Fruit fly (Drosophila melanogaster) whole organism, embryonic: ENCODE data around the gene TwdlM.

ENCODE experiments used
- Awh ChIP-seq: fragments of 200-800 bp; sonication (Bioruptor generic); IDR thresholded peaks from 2 replicates; pipeline ENCODE4, ENCODE4 v1.3.6; 2022; ENCODE audit warnings: missing biosample characterization, missing genetic modification characterization
- CG10366 ChIP-seq: fragments of 200-800 bp; sonication (Bioruptor generic); IDR thresholded peaks from 2 replicates; pipeline ENCODE4 v1.3.6; 2022; ENCODE audit warnings: missing biosample characterization, missing genetic modification characterization
- CG10959 ChIP-seq: fragments of 200-800 bp; sonication (Bioruptor generic); IDR thresholded peaks from 2 replicates; pipeline ENCODE4 v1.3.6; 2022; ENCODE audit warnings: missing biosample characterization, missing genetic modification characterization
- CG14014 ChIP-seq: fragments of 200-800 bp; sonication (Bioruptor generic); IDR thresholded peaks from 2 replicates; pipeline ENCODE4 v1.3.6; 2022; ENCODE audit warnings: missing biosample characterization, missing genetic modification characterization
- CG1603 ChIP-seq: fragments of 200-800 bp; sonication (Bioruptor generic); optimal IDR thresholded peaks from 2 replicates; lab custom pipeline; 2019; ENCODE audit warnings: missing biosample characterization, mild to moderate bottlenecking, missing genetic modification characterization, moderate library complexity
- CG31388 ChIP-seq: fragments of 200-800 bp; sonication (Bioruptor generic); optimal IDR thresholded peaks from 2 replicates; lab custom pipeline; 2016; ENCODE audit warnings: missing biosample characterization, missing genetic modification characterization
- CG9932 ChIP-seq: fragments of 200-800 bp; sonication (Bioruptor generic); IDR thresholded peaks from 2 replicates; pipeline ENCODE4 v1.3.6; 2022; ENCODE audit warnings: missing biosample characterization, missing genetic modification characterization
- CHES-1-like ChIP-seq: fragments of 200-800 bp; sonication (Bioruptor generic); optimal IDR thresholded peaks from 2 replicates; lab custom pipeline; 2016; ENCODE audit warnings: missing biosample characterization, missing genetic modification characterization
- Camta ChIP-seq: fragments of 200-800 bp; sonication (Bioruptor generic); optimal IDR thresholded peaks from 2 replicates; lab custom pipeline; 2016; ENCODE audit warnings: missing biosample characterization, missing genetic modification characterization
- Dbx ChIP-seq: fragments of 200-800 bp; sonication (Bioruptor generic); IDR thresholded peaks from 3 replicates; pipeline ENCODE4 v1.3.6; 2022; ENCODE audit warnings: missing biosample characterization, missing genetic modification characterization
- Ets65A ChIP-seq: fragments of 200-800 bp; sonication (Bioruptor generic); peaks from one replicate; lab custom pipeline; 2016; ENCODE audit warnings: missing biosample characterization, missing genetic modification characterization
- Fer3 ChIP-seq: fragments of 200-800 bp; sonication (Bioruptor generic); optimal IDR thresholded peaks from 2 replicates; lab custom pipeline; 2018; ENCODE audit warnings: missing biosample characterization, mild to moderate bottlenecking, missing genetic modification characterization, moderate library complexity
- NFAT ChIP-seq: fragments of 200-800 bp; sonication (Bioruptor generic); IDR thresholded peaks from 2 replicates; pipeline ENCODE4 v1.3.6; 2022; ENCODE audit warnings: missing biosample characterization, missing genetic modification characterization
- NfI ChIP-seq: fragments of 200-800 bp; sonication (Bioruptor generic); optimal IDR thresholded peaks from 3 replicates; lab custom pipeline; 2018; ENCODE audit warnings: missing biosample characterization, mild to moderate bottlenecking, missing genetic modification characterization, moderate library complexity
- Rx ChIP-seq: fragments of 200-800 bp; sonication (Bioruptor generic); IDR thresholded peaks from 2 replicates; pipeline ENCODE4 v1.3.6; 2022; ENCODE audit warnings: missing biosample characterization, missing genetic modification characterization
- Sin3A ChIP-seq: fragments of >200 bp; optimal IDR thresholded peaks from 2 replicates; lab custom pipeline; 2018
- Sox102F ChIP-seq: fragments of 200-800 bp; sonication (Bioruptor generic); optimal IDR thresholded peaks from 2 replicates; lab custom pipeline; 2018; ENCODE audit warnings: missing biosample characterization, mild to moderate bottlenecking, missing genetic modification characterization, moderate library complexity
- Trl ChIP-seq, 3 experiments: fragments of >200 bp in 2 of 3; fragments of 200-800 bp in 1 of 3; sonication (Bioruptor generic) in 1 of 3; optimal IDR thresholded peaks; 2 replicates in 1 of 3; 3 replicates in 2 of 3; lab custom pipeline; 2016 to 2017; ENCODE audit warnings: missing biosample characterization in 1 of 3, missing genetic modification characterization in 1 of 3
- abd-A ChIP-seq: fragments of 200-800 bp; sonication (Bioruptor generic); optimal IDR thresholded peaks from 3 replicates; lab custom pipeline; 2019; ENCODE audit warnings: missing biosample characterization, mild to moderate bottlenecking, missing genetic modification characterization, moderate library complexity
- bsh ChIP-seq, 2 experiments: fragments of 200-800 bp; sonication (Bioruptor generic); optimal IDR thresholded peaks; 2 replicates each; lab custom pipeline; 2017 to 2018; ENCODE audit warnings: mild to moderate bottlenecking in 2 of 2, missing biosample characterization in 2 of 2, missing genetic modification characterization in 2 of 2, moderate library complexity in 1 of 2
- chinmo ChIP-seq: fragments of 200-800 bp; sonication (Bioruptor generic); IDR thresholded peaks from 4 replicates; pipeline ENCODE4 v1.3.6; 2022; ENCODE audit warnings: missing biosample characterization, missing genetic modification characterization; ENCODE audit not compliant: partially characterized antibody
- gcm ChIP-seq: fragments of 200-800 bp; sonication (Bioruptor generic); optimal IDR thresholded peaks from 2 replicates; lab custom pipeline; 2019; ENCODE audit warnings: missing biosample characterization, mild to moderate bottlenecking, missing genetic modification characterization, moderate library complexity
- grn ChIP-seq: fragments of 200-800 bp; sonication (Bioruptor generic); optimal IDR thresholded peaks from 3 replicates; lab custom pipeline; 2017; ENCODE audit warnings: missing biosample characterization, missing genetic modification characterization
- oc ChIP-seq: fragments of 200-800 bp; sonication (Bioruptor generic); optimal IDR thresholded peaks from 2 replicates; lab custom pipeline; 2018; ENCODE audit warnings: missing biosample characterization, mild to moderate bottlenecking, missing genetic modification characterization, moderate library complexity
- odd ChIP-seq: fragments of 200-800 bp; sonication (Bioruptor generic); optimal IDR thresholded peaks from 2 replicates; lab custom pipeline; 2017; ENCODE audit warnings: missing biosample characterization, mild to moderate bottlenecking, missing genetic modification characterization
- onecut ChIP-seq: fragments of 200-800 bp; sonication (Bioruptor generic); IDR thresholded peaks from 2 replicates; pipeline ENCODE4 v1.3.6; 2022; ENCODE audit warnings: missing biosample characterization, missing genetic modification characterization
- sd ChIP-seq: fragments of 200-800 bp; sonication (Bioruptor generic); optimal IDR thresholded peaks from 3 replicates; lab custom pipeline; 2018; ENCODE audit warnings: missing biosample characterization, mild to moderate bottlenecking, missing genetic modification characterization, moderate library complexity
- slp2 ChIP-seq: fragments of 200-800 bp; sonication (Bioruptor generic); optimal IDR thresholded peaks from 2 replicates; lab custom pipeline; 2016; ENCODE audit warnings: missing biosample characterization, missing genetic modification characterization
- vvl ChIP-seq: fragments of 200-800 bp; sonication (Bioruptor generic); IDR thresholded peaks from 2 replicates; pipeline ENCODE4 v1.3.6; 2022; ENCODE audit warnings: missing biosample characterization, missing genetic modification characterization
- zfh2 ChIP-seq: fragments of 200-800 bp; sonication (Bioruptor generic); optimal IDR thresholded peaks from 2 replicates; lab custom pipeline; 2016; ENCODE audit warnings: missing biosample characterization, missing genetic modification characterization

The TwdlM gene

dm6 chr3R:26626638-26627037, 7.7 kb downstream of the TwdlM start, which contains the start of gene TwdlO:
TSS of gene TwdlO (minus strand) at chr3R:26626738.
- peak; percentile 77 for TF ChIP-seq Ets65A
- TF ChIP-seq Rx (GFP tag; lab: Robert Waterston, UW) = no peak

- TF ChIP-seq CG1603 (tag; lab: Kevin White, UChicago) = no peak
Observed at dm6 chr3R:26628624-26629023, 9.7 kb downstream of the TwdlM start, which contains the start of gene TwdlK. TSS of gene TwdlK (minus strand) at chr3R:26628724.

dm6 chr3R:26629618-26630017, 10.7 kb downstream of the TwdlM start, which contains the start of gene TwdlJ:
TSS of gene TwdlJ (plus strand) at chr3R:26629918.
- no peak for TF ChIP-seq NfI (GFP tag; lab: Kevin White, UChicago)
- TF ChIP-seq zfh2 (GFP tag; lab: Kevin White, UChicago) = no peak
- TF ChIP-seq Sox102F (GFP tag; lab: Kevin White, UChicago) = no peak
- TF ChIP-seq Camta (GFP tag; lab: Kevin White, UChicago) = no peak
- TF ChIP-seq CG9932 (GFP tag; lab: Robert Waterston, UW) = no peak
- TF ChIP-seq CHES-1-like (GFP tag; lab: Kevin White, UChicago) = no peak
- no peak for TF ChIP-seq gcm (GFP tag; lab: Kevin White, UChicago)
- no peak for TF ChIP-seq CG31388 (GFP tag; lab: Kevin White, UChicago)
- TF ChIP-seq, all 482 proteins: peak for 0

dm6 chr3R:26631334-26631919, 12.5 kb downstream of the TwdlM start, which contains the start of gene TwdlN:
TSS of gene TwdlN (plus strand) at chr3R:26631869.
- TF ChIP-seq NFAT (GFP tag; lab: Robert Waterston, UW) (0 out of 2 replicates have a peak, but pooled peaks have one; percentile 15), CG14014 (GFP tag; lab: Robert Waterston, UW) (no peak), Fer3 (tag; lab: Kevin White, UChicago) (no peak), abd-A (tag; lab: Kevin White, UChicago) (peak; percentile 56), grn (GFP tag; lab: Kevin White, UChicago) (peak; percentile 49), slp2 (GFP tag; lab: Kevin White, UChicago) (no peak), sd (tag; lab: Kevin White, UChicago) (peak; percentile 70), Sin3A (no peak), chinmo (GFP tag; lab: Robert Waterston, UW) (peak; percentile 87; the same call in 3 of the 4 replicates), odd (GFP tag; lab: Kevin White, UChicago) (peak; percentile 3), oc (tag; lab: Kevin White, UChicago) (peak; percentile 31)

dm6 chr3R:26633010-26633409, 14.1 kb downstream of the TwdlM start:
- peak; percentile 43 for TF ChIP-seq onecut (GFP tag; lab: Robert Waterston, UW)
- peak; percentile 89 for TF ChIP-seq abd-A (tag; lab: Kevin White, UChicago)
- peak; percentile 82 for TF ChIP-seq sd (tag; lab: Kevin White, UChicago)
- 0 out of 3 replicates have a peak, but pooled peaks have one; percentile 3 for TF ChIP-seq Dbx (GFP tag; lab: Robert Waterston, UW)
- no peak for TF ChIP-seq bsh (GFP tag; optimal IDR thresholded peaks at IDR 0.05; lab: Kevin White, UChicago)
- TF ChIP-seq Trl (optimal IDR thresholded peaks at IDR 0.05; lab: Kevin White, UChicago) = no peak
- TF ChIP-seq Trl (GFP tag; optimal IDR thresholded peaks at IDR 0.05; lab: Kevin White, UChicago) = no peak
- peak; percentile 61; the same call in 1 of the 2 replicates for TF ChIP-seq vvl (GFP tag; lab: Robert Waterston, UW)
- TF ChIP-seq CG10366 (GFP tag; lab: Robert Waterston, UW) = no peak
- 0 out of 2 replicates have a peak, but pooled peaks have one; percentile 15 for TF ChIP-seq Awh
- no peak for TF ChIP-seq CG10959 (GFP tag; lab: Robert Waterston, UW)
- TF ChIP-seq, all 482 proteins: peak for 6
